Worm (Caenorhabditis elegans) whole organism, L4 larva: ENCODE results near the gene F29C12.6.

ENCODE experiments used
- D1046.2 ChIP-seq: fragments of 200-800 bp; sonication (Bioruptor generic); IDR thresholded peaks from 2 replicates; pipeline ENCODE4 v1.3.6; 2022; ENCODE audit warnings: missing genetic modification characterization, missing compliant biosample characterization
- F10B5.3 ChIP-seq: sonication (generic microtip); optimal IDR thresholded peaks from 2 replicates; lab custom pipeline; 2016; ENCODE audit warnings: mild to moderate bottlenecking, missing genetic modification characterization, missing compliant biosample characterization
- F37D6.2 ChIP-seq: sonication (generic microtip); optimal IDR thresholded peaks from 2 replicates; lab custom pipeline; 2016; ENCODE audit warnings: mild to moderate bottlenecking, missing genetic modification characterization, missing compliant biosample characterization
- F44E2.7 ChIP-seq: fragments of 200-800 bp; sonication (Bioruptor generic); IDR thresholded peaks from 2 replicates; pipeline ENCODE4 v2.1.2; 2022; ENCODE audit warnings: missing genetic modification characterization, missing compliant biosample characterization
- F49E8.2 ChIP-seq: sonication (generic microtip); optimal IDR thresholded peaks from 2 replicates; lab custom pipeline; 2016; ENCODE audit warnings: missing compliant biosample characterization, mild to moderate bottlenecking, missing genetic modification characterization, borderline replicate concordance
- R02D3.7 ChIP-seq: fragments of 150-350 bp; sonication (generic microtip); optimal IDR thresholded peaks from 3 replicates; lab custom pipeline; 2014; ENCODE audit warnings: missing biosample characterization, missing genetic modification characterization
- T20F7.1 ChIP-seq: fragments of 200-800 bp; sonication (Bioruptor generic); optimal IDR thresholded peaks from 2 replicates; lab custom pipeline; 2018; ENCODE audit warnings: mild to moderate bottlenecking, missing genetic modification characterization, missing compliant biosample characterization
- T26A8.4 ChIP-seq: fragments of 200-800 bp; sonication (Bioruptor generic); IDR thresholded peaks from 2 replicates; pipeline ENCODE4 v1.3.6; 2022; ENCODE audit warnings: missing genetic modification characterization, missing compliant biosample characterization
- Y48G9A.11 ChIP-seq: fragments of 200-800 bp; sonication (Bioruptor generic); IDR thresholded peaks from 2 replicates; pipeline ENCODE4 v1.3.6; 2022; ENCODE audit warnings: missing genetic modification reagents, missing genetic modification characterization, missing compliant biosample characterization
- Y75B8A.6 ChIP-seq: fragments of 200-800 bp; sonication (Bioruptor generic); IDR thresholded peaks from 2 replicates; pipeline ENCODE4 v1.3.6; 2022; ENCODE audit warnings: missing genetic modification reagents, missing genetic modification characterization, missing compliant biosample characterization
- ZK337.2 ChIP-seq: fragments of 200-800 bp; sonication (Bioruptor generic); IDR thresholded peaks from 2 replicates; pipeline ENCODE4 v1.3.6; 2022; ENCODE audit warnings: missing genetic modification reagents, missing genetic modification characterization, missing compliant biosample characterization
- aha-1 ChIP-seq: fragments of 150-350 bp; peaks from one replicate; lab custom pipeline; 2014; ENCODE audit warnings: missing biosample characterization, missing genetic modification characterization
- arid-1 ChIP-seq: fragments of 200-800 bp; sonication (Bioruptor generic); conservative IDR thresholded peaks from 2 replicates; pipeline ENCODE4 v1.3.6; 2022; ENCODE audit warnings: missing genetic modification reagents, missing genetic modification characterization, missing compliant biosample characterization
- ceh-28 ChIP-seq: fragments of 150-350 bp; optimal IDR thresholded peaks from 2 replicates; lab custom pipeline; 2014; ENCODE audit warnings: missing biosample characterization, missing genetic modification reagents, missing genetic modification characterization
- ces-1 ChIP-seq: fragments of 150-350 bp; sonication (generic microtip); optimal IDR thresholded peaks from 4 replicates; lab custom pipeline; 2014; ENCODE audit warnings: missing biosample characterization, missing genetic modification reagents, missing genetic modification characterization
- dmd-8 ChIP-seq: fragments of 200-800 bp; sonication (Bioruptor generic); IDR thresholded peaks from 2 replicates; pipeline ENCODE4 v1.3.6; 2022; ENCODE audit warnings: missing genetic modification characterization, missing compliant biosample characterization
- egl-43 ChIP-seq: fragments of 200-800 bp; sonication (Bioruptor generic); IDR thresholded peaks from 2 replicates; pipeline ENCODE4 v1.3.6; 2022; ENCODE audit warnings: missing genetic modification reagents, missing genetic modification characterization, missing compliant biosample characterization
- hif-1 ChIP-seq, 2 experiments: sonication (generic microtip); optimal IDR thresholded peaks; 2 replicates each; lab custom pipeline; 2016 to 2017; ENCODE audit warnings: missing compliant biosample characterization in 2 of 2, missing genetic modification characterization in 2 of 2, missing genetic modification reagents in 2 of 2, missing genotype in 2 of 2, mild to moderate bottlenecking in 1 of 2
- hlh-30 ChIP-seq: sonication (generic microtip); optimal IDR thresholded peaks from 2 replicates; lab custom pipeline; 2017; ENCODE audit warnings: antibody characterized with exemption, mild to moderate bottlenecking, missing genetic modification characterization, missing compliant biosample characterization; ENCODE audit not compliant: insufficient read depth
- jun-1 ChIP-seq: fragments of 150-350 bp; optimal IDR thresholded peaks from 2 replicates; lab custom pipeline; 2014; ENCODE audit warnings: missing biosample characterization, missing genetic modification reagents, missing genetic modification characterization
- lim-7 ChIP-seq: fragments of 200-800 bp; sonication (Bioruptor generic); IDR thresholded peaks from 2 replicates; pipeline ENCODE4 v1.3.6; 2022; ENCODE audit warnings: missing genetic modification characterization, missing compliant biosample characterization
- lin-15B ChIP-seq: fragments of 150-350 bp; sonication (generic microtip); optimal IDR thresholded peaks from 3 replicates; lab custom pipeline; 2014; ENCODE audit warnings: missing biosample characterization, missing genetic modification characterization
- lin-38 ChIP-seq: fragments of 200-800 bp; sonication (Bioruptor generic); IDR thresholded peaks from 2 replicates; pipeline ENCODE4 v1.3.6; 2022; ENCODE audit warnings: missing genetic modification reagents, missing genetic modification characterization, missing compliant biosample characterization
- lir-3 ChIP-seq: sonication (generic microtip); optimal IDR thresholded peaks from 2 replicates; lab custom pipeline; 2016; ENCODE audit warnings: mild to moderate bottlenecking, missing genetic modification characterization, missing compliant biosample characterization
- mdl-1 ChIP-seq, 2 experiments: fragments of 150-350 bp in 1 of 2; sonication (generic microtip) in 1 of 2; optimal IDR thresholded peaks; 2 replicates each; lab custom pipeline; 2014 to 2017; ENCODE audit warnings: missing biosample characterization in 2 of 2, missing genetic modification characterization in 2 of 2
- mes-2 ChIP-seq: sonication (generic microtip); optimal IDR thresholded peaks from 2 replicates; lab custom pipeline; 2016; ENCODE audit warnings: missing genotype, mild to moderate bottlenecking, missing genetic modification characterization, missing compliant biosample characterization; ENCODE audit not compliant: poor library complexity, severe bottlenecking
- mxl-2 ChIP-seq: fragments of 200-800 bp; sonication (Bioruptor generic); conservative IDR thresholded peaks from 2 replicates; pipeline ENCODE4 v1.3.6; 2022; ENCODE audit warnings: missing genetic modification reagents, missing genetic modification characterization, missing compliant biosample characterization
- nhr-102 ChIP-seq: sonication (generic microtip); optimal IDR thresholded peaks from 2 replicates; lab custom pipeline; 2016; ENCODE audit warnings: mild to moderate bottlenecking, missing genetic modification characterization, moderate library complexity, missing compliant biosample characterization
- nhr-28 ChIP-seq: fragments of 150-350 bp; optimal IDR thresholded peaks from 2 replicates; lab custom pipeline; 2014; ENCODE audit warnings: missing biosample characterization, missing genetic modification characterization
- nhr-41 ChIP-seq: fragments of 200-800 bp; sonication (Bioruptor generic); IDR thresholded peaks from 2 replicates; pipeline ENCODE4 v1.3.6; 2022; ENCODE audit warnings: missing genetic modification reagents, missing genetic modification characterization, missing compliant biosample characterization
- nhr-48 ChIP-seq: sonication (generic microtip); optimal IDR thresholded peaks from 2 replicates; lab custom pipeline; 2016; ENCODE audit warnings: mild to moderate bottlenecking, missing genetic modification characterization, missing compliant biosample characterization
- nhr-76 ChIP-seq: fragments of 150-350 bp; optimal IDR thresholded peaks from 2 replicates; lab custom pipeline; 2014; ENCODE audit warnings: missing biosample characterization, missing genetic modification characterization
- nhr-77 ChIP-seq: fragments of 150-350 bp; optimal IDR thresholded peaks from 2 replicates; lab custom pipeline; 2014; ENCODE audit warnings: missing biosample characterization, missing genetic modification characterization
- php-3 ChIP-seq: fragments of 200-800 bp; sonication (Bioruptor generic); IDR thresholded peaks from 2 replicates; pipeline ENCODE4 v1.3.6; 2022; ENCODE audit warnings: missing genetic modification reagents, missing genetic modification characterization, missing compliant biosample characterization
- rbr-2 ChIP-seq: sonication (generic microtip); optimal IDR thresholded peaks from 2 replicates; lab custom pipeline; 2016; ENCODE audit warnings: missing genotype, missing genetic modification characterization, missing compliant biosample characterization
- saeg-2 ChIP-seq: fragments of 200-800 bp; sonication (Bioruptor generic); IDR thresholded peaks from 2 replicates; pipeline ENCODE4 v1.3.6; 2022; ENCODE audit warnings: missing genetic modification reagents, missing genetic modification characterization, missing compliant biosample characterization
- sdz-12 ChIP-seq: fragments of 200-800 bp; sonication (Bioruptor generic); optimal IDR thresholded peaks from 2 replicates; lab custom pipeline; 2018; ENCODE audit warnings: mild to moderate bottlenecking, missing genetic modification characterization, missing compliant biosample characterization
- snpc-1.2 ChIP-seq: fragments of 200-800 bp; sonication (Bioruptor generic); IDR thresholded peaks from 2 replicates; pipeline ENCODE4 v1.3.6; 2022; ENCODE audit warnings: missing genetic modification reagents, missing genetic modification characterization, missing compliant biosample characterization
- snpc-4 ChIP-seq: fragments of 150-350 bp; optimal IDR thresholded peaks from 2 replicates; lab custom pipeline; 2014; ENCODE audit warnings: missing biosample characterization, missing genetic modification characterization
- spr-1 ChIP-seq: sonication (generic microtip); optimal IDR thresholded peaks from 2 replicates; lab custom pipeline; 2016; ENCODE audit warnings: mild to moderate bottlenecking, missing genetic modification characterization, missing compliant biosample characterization
- spr-3 ChIP-seq: fragments of 200-800 bp; sonication (Bioruptor generic); optimal IDR thresholded peaks from 2 replicates; lab custom pipeline; 2018; ENCODE audit warnings: mild to moderate bottlenecking, missing genetic modification characterization, missing compliant biosample characterization
- tag-97 ChIP-seq: fragments of 200-800 bp; sonication (Bioruptor generic); IDR thresholded peaks from 2 replicates; pipeline ENCODE4 v1.3.6; 2022; ENCODE audit warnings: missing genetic modification characterization, missing compliant biosample characterization
- unc-62 ChIP-seq, 3 experiments: fragments of 150-350 bp in 1 of 3; sonication (generic microtip); optimal IDR thresholded peaks in 2 of 3; peaks in 1 of 3; 1 replicate in 1 of 3; 2 replicates in 2 of 3; lab custom pipeline; 2014 to 2017; ENCODE audit warnings: missing biosample characterization in 3 of 3, missing genetic modification characterization in 3 of 3, missing genetic modification reagents in 3 of 3, missing genotype in 1 of 3
- zag-1 ChIP-seq: fragments of 150-350 bp; optimal IDR thresholded peaks from 2 replicates; lab custom pipeline; 2014; ENCODE audit warnings: missing biosample characterization, missing genetic modification characterization
- zfp-2 ChIP-seq: sonication (generic microtip); optimal IDR thresholded peaks from 2 replicates; lab custom pipeline; 2016; ENCODE audit warnings: mild to moderate bottlenecking, missing genetic modification characterization, missing compliant biosample characterization
- zfp-3 ChIP-seq: fragments of 200-800 bp; sonication (Bioruptor generic); conservative IDR thresholded peaks from 2 replicates; pipeline ENCODE4 v1.3.6; 2022; ENCODE audit warnings: missing genetic modification reagents, missing genetic modification characterization, missing compliant biosample characterization

Gene F29C12.6

DNA sequence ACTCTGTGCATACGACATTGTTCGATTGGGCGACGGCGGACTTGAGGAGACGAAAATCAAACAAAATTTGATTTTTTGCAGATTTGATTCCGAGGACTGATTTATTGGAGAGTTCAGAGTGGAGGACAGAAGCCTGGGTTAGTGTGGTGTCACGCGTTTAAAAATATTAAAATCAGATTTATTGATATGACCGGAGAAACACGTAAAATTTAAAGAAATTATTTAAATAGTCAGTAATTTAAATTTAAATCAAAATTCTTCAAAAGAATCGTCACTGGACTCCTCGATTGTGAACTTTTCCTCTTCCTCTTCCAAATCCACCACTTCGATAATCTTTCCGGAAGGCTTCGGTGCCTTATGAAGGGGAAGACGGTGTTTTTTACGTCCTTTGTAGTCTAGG is 23.6 kb downstream of the F29C12.6 start, which contains the start of gene spe-18:
Gene spe-18 (minus strand): TSS at position 101 of the 400 bp plus-strand sequence.
- no peak for TF ChIP-seq F37D6.2 (tag; lab: Kevin White, UChicago)
- TF ChIP-seq zag-1 (tag; lab: Kevin White, UChicago), result no peak
- TF ChIP-seq arid-1 (GFP tag; lab: Robert Waterston, UW), result no peak

DNA sequence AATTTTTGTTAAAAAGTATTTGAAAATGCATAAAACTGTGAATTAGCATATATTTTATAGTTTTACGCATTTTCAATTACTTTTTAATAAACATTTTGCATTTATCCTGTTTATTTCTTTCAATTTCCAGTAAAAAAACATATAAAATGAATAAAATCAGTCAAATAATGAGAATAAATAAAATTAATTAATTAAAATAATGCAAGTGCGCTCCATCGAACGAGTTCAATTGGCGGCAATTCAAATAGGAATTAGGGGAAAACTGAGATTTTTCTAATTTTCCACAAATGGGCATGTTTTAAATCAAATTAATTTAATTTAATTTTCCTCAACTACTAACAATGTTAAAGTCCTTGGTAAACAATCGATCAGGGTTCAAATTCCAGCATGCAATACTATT is 26.4 kb downstream of the F29C12.6 start:
- no peak for TF ChIP-seq egl-43
- peak; percentile 69 for TF ChIP-seq lin-38 (GFP tag; lab: Robert Waterston, UW)
- TF ChIP-seq R02D3.7, result no peak
- TF ChIP-seq F37D6.2 (tag; lab: Kevin White, UChicago), result no peak
- TF ChIP-seq nhr-76 (tag; lab: Kevin White, UChicago), result no peak
- no peak for TF ChIP-seq tag-97 (GFP tag; lab: Robert Waterston, UW)
- no peak for TF ChIP-seq T26A8.4 (GFP tag; lab: Robert Waterston, UW)

DNA sequence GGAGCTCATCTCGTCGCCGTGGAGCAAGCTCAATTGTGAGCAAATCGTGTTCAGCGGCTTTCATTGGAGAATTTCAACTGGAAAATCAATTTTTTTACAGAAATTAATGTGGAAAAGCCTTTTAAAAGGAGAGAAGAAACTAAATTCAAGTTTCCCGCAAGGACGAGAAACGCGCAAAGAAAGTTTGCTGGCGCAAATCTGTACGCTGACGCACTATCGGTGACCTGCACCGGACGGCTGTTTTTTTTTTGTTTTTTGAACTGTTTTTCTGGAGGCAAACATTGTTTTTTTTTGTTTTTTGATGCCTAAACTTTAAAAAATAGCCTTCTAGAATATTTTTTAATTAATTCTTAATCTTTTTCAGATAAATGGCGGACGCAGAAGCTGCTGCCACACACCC is 27.3 kb downstream of the F29C12.6 start, which contains the start of the genes hpr-17 and F32A11.1:
Gene hpr-17 (minus strand): TSS at position 77 of the 400 bp plus-strand sequence.
Gene F32A11.1 (plus strand): TSS at position 359 of the 400 bp plus-strand sequence.
- peak; percentile 72 for TF ChIP-seq rbr-2 (tag; lab: Kevin White, UChicago)
- TF ChIP-seq ces-1, result no peak
- TF ChIP-seq mes-2 (tag; lab: Kevin White, UChicago), result peak; percentile 80
- peak; percentile 63 for TF ChIP-seq F10B5.3 (tag; lab: Kevin White, UChicago)
- no peak for TF ChIP-seq saeg-2 (GFP tag; lab: Robert Waterston, UW)
- no peak for TF ChIP-seq zfp-2 (tag; lab: Kevin White, UChicago)
- TF ChIP-seq zfp-3 (GFP tag; lab: Robert Waterston, UW), result peak; percentile 80
- TF ChIP-seq unc-62 (GFP tag; optimal IDR thresholded peaks at IDR 0.05 in 1 of 2; lab: Kevin White, UChicago), result peak in 1 of 2 experiments; percentile 90
- no peak for TF ChIP-seq unc-62 (tag; optimal IDR thresholded peaks at IDR 0.05; lab: Kevin White, UChicago)
- TF ChIP-seq F49E8.2 (tag; lab: Kevin White, UChicago), result no peak
- no peak for TF ChIP-seq F44E2.7 (GFP tag; lab: Robert Waterston, UW)
- peak in 1 of 2 experiments; percentile 66 for TF ChIP-seq hif-1 (tag; optimal IDR thresholded peaks at IDR 0.05; lab: Kevin White, UChicago)
- no peak for TF ChIP-seq php-3 (GFP tag; lab: Robert Waterston, UW)
- no peak for TF ChIP-seq ceh-28 (tag; lab: Kevin White, UChicago)
- peak; percentile 68 for TF ChIP-seq hlh-30 (tag; lab: Kevin White, UChicago)
- TF ChIP-seq T20F7.1, result no peak
- TF ChIP-seq lin-15B, result peak; percentile 53
- peak; percentile 51 for TF ChIP-seq snpc-4 (tag; lab: Kevin White, UChicago)
- TF ChIP-seq mdl-1 (tag; optimal IDR thresholded peaks at IDR 0.05; lab: Kevin White, UChicago), result peak in 1 of 2 experiments; percentile 51
- no peak for TF ChIP-seq nhr-41 (GFP tag; lab: Robert Waterston, UW)
- TF ChIP-seq nhr-102 (tag; lab: Kevin White, UChicago), result peak; percentile 77
- no peak for TF ChIP-seq lim-7 (GFP tag; lab: Robert Waterston, UW)
- no peak for TF ChIP-seq sdz-12 (GFP tag; lab: Kevin White, UChicago)
- no peak for TF ChIP-seq D1046.2 (GFP tag; lab: Robert Waterston, UW)
- no peak for TF ChIP-seq spr-3 (GFP tag; lab: Kevin White, UChicago)
- no peak for TF ChIP-seq jun-1
- peak; percentile 44 for TF ChIP-seq nhr-28 (tag; lab: Kevin White, UChicago)
- no peak for TF ChIP-seq aha-1 (tag; lab: Kevin White, UChicago)
- 0 out of 2 replicates have a peak, but pooled peaks have one; percentile 35 for TF ChIP-seq Y48G9A.11 (GFP tag; lab: Robert Waterston, UW)
- no peak for TF ChIP-seq lir-3 (tag; lab: Kevin White, UChicago)
- peak; percentile 46 for TF ChIP-seq F37D6.2 (tag; lab: Kevin White, UChicago)
- peak; percentile 2 for TF ChIP-seq nhr-77
- TF ChIP-seq spr-1 (tag; lab: Kevin White, UChicago), result peak; percentile 24
- TF ChIP-seq egl-43, result no peak; the same call in 1 of the 2 replicates
- TF ChIP-seq snpc-1.2 (GFP tag; lab: Robert Waterston, UW), result no peak
- TF ChIP-seq dmd-8 (GFP tag; lab: Robert Waterston, UW), result no peak
- peak; percentile 46 for TF ChIP-seq nhr-48
- TF ChIP-seq tag-97 (GFP tag; lab: Robert Waterston, UW), result no peak
- TF ChIP-seq mxl-2 (GFP tag; lab: Robert Waterston, UW), result no peak
- TF ChIP-seq ZK337.2 (GFP tag; lab: Robert Waterston, UW), result no peak
- TF ChIP-seq Y75B8A.6 (GFP tag; lab: Robert Waterston, UW), result no peak
